Fruit fly (Drosophila melanogaster) whole organism, embryonic: ENCODE results near the gene CG4615.

Experiments
- CG10209 ChIP-seq: fragments of 200-800 bp; sonication (Bioruptor generic); optimal IDR thresholded peaks from 3 replicates; lab custom pipeline; 2017; ENCODE audit warnings: missing biosample characterization, mild to moderate bottlenecking, missing genetic modification characterization, missing genetic modification reagents
- CG11085 ChIP-seq: fragments of 200-800 bp; sonication (Bioruptor generic); IDR thresholded peaks from 2 replicates; pipeline ENCODE4 v1.3.6; 2022; ENCODE audit warnings: missing biosample characterization, missing genetic modification characterization
- CG11696 ChIP-seq: fragments of 200-800 bp; sonication (Bioruptor generic); IDR thresholded peaks from 2 replicates; pipeline ENCODE4 v1.3.6; 2022; ENCODE audit warnings: missing biosample characterization, missing genetic modification characterization
- CG14050 ChIP-seq: fragments of 200-800 bp; sonication (Bioruptor generic); IDR thresholded peaks from 3 replicates; pipeline ENCODE4 v1.3.6; 2022; ENCODE audit warnings: missing biosample characterization, missing genetic modification characterization
- CG14441 ChIP-seq: fragments of 200-800 bp; sonication (Bioruptor generic); IDR thresholded peaks from 2 replicates; pipeline ENCODE4 v1.3.6; 2022; ENCODE audit warnings: missing biosample characterization, missing genetic modification characterization
- CG15011 ChIP-seq: fragments of 200-800 bp; sonication (Bioruptor generic); optimal IDR thresholded peaks from 3 replicates; lab custom pipeline; 2018; ENCODE audit warnings: missing biosample characterization, mild to moderate bottlenecking, missing genetic modification characterization
- CG1529 ChIP-seq: fragments of 200-800 bp; sonication (Bioruptor generic); optimal IDR thresholded peaks from 3 replicates; lab custom pipeline; 2018; ENCODE audit warnings: missing biosample characterization, missing genetic modification characterization
- CG17186 ChIP-seq: fragments of 200-800 bp; sonication (Bioruptor generic); optimal IDR thresholded peaks from 3 replicates; lab custom pipeline; 2017; ENCODE audit warnings: missing biosample characterization, missing genetic modification reagents, missing genetic modification characterization
- CG2889 ChIP-seq: fragments of 200-800 bp; sonication (Bioruptor generic); IDR thresholded peaks from 3 replicates; pipeline ENCODE4 v1.3.6; 2022; ENCODE audit warnings: missing biosample characterization, missing genetic modification characterization
- CG4424 ChIP-seq: fragments of 200-800 bp; sonication (Bioruptor generic); optimal IDR thresholded peaks from 3 replicates; lab custom pipeline; 2016; ENCODE audit warnings: missing biosample characterization, missing genetic modification characterization
- CG6683 ChIP-seq: fragments of 200-800 bp; sonication (Bioruptor generic); optimal IDR thresholded peaks from 2 replicates; lab custom pipeline; 2017; ENCODE audit warnings: missing biosample characterization, mild to moderate bottlenecking, missing genetic modification characterization, missing genetic modification reagents
- CG6813 ChIP-seq: fragments of 200-800 bp; sonication (Bioruptor generic); optimal IDR thresholded peaks from 2 replicates; lab custom pipeline; 2017; ENCODE audit warnings: missing biosample characterization, missing genetic modification characterization, mild to moderate bottlenecking, moderate library complexity, missing genetic modification reagents
- CG8359 ChIP-seq: fragments of 200-800 bp; sonication (Bioruptor generic); optimal IDR thresholded peaks from 2 replicates; lab custom pipeline; 2017; ENCODE audit warnings: missing biosample characterization, mild to moderate bottlenecking, missing genetic modification characterization, borderline replicate concordance
- CG9817 ChIP-seq: fragments of 200-800 bp; sonication (Bioruptor generic); optimal IDR thresholded peaks from 2 replicates; lab custom pipeline; 2018; ENCODE audit warnings: missing biosample characterization, mild to moderate bottlenecking, missing genetic modification characterization, moderate library complexity
- H2.0 ChIP-seq: fragments of 200-800 bp; sonication (Bioruptor generic); IDR thresholded peaks from 2 replicates; pipeline ENCODE4 v1.3.6; 2022; ENCODE audit warnings: missing biosample characterization, missing genetic modification characterization
- HmgZ ChIP-seq: fragments of 200-800 bp; sonication (Bioruptor generic); optimal IDR thresholded peaks from 2 replicates; lab custom pipeline; 2018; ENCODE audit warnings: missing biosample characterization, mild to moderate bottlenecking, missing genetic modification characterization
- Hr3 ChIP-seq: fragments of 200-800 bp; sonication (Bioruptor generic); optimal IDR thresholded peaks from 3 replicates; lab custom pipeline; 2016; ENCODE audit warnings: missing biosample characterization, missing genetic modification characterization
- MBD-R2 ChIP-seq: fragments of 200-800 bp; sonication (Bioruptor generic); IDR thresholded peaks from 2 replicates; pipeline ENCODE4 v1.3.6; 2022; ENCODE audit warnings: missing biosample characterization, missing genetic modification characterization
- Mrtf ChIP-seq: fragments of 200-800 bp; sonication (Bioruptor generic); IDR thresholded peaks from 3 replicates; pipeline ENCODE4 v1.3.6; 2022; ENCODE audit warnings: missing biosample characterization, missing genetic modification characterization
- Neu2 ChIP-seq: fragments of 200-800 bp; sonication (Bioruptor generic); optimal IDR thresholded peaks from 3 replicates; lab custom pipeline; 2016; ENCODE audit warnings: missing biosample characterization, missing genetic modification characterization, borderline replicate concordance
- Rx ChIP-seq: fragments of 200-800 bp; sonication (Bioruptor generic); IDR thresholded peaks from 2 replicates; pipeline ENCODE4 v1.3.6; 2022; ENCODE audit warnings: missing biosample characterization, missing genetic modification characterization
- Spps ChIP-seq: fragments of 200-800 bp; sonication (Bioruptor generic); optimal IDR thresholded peaks from 2 replicates; lab custom pipeline; 2018; ENCODE audit warnings: missing biosample characterization, mild to moderate bottlenecking, missing genetic modification characterization
- Ssrp ChIP-seq: fragments of 200-800 bp; sonication (Bioruptor generic); optimal IDR thresholded peaks from 2 replicates; lab custom pipeline; 2018; ENCODE audit warnings: missing biosample characterization, mild to moderate bottlenecking, missing genetic modification characterization, moderate library complexity
- Tbp ChIP-seq: fragments of >200 bp; optimal IDR thresholded peaks from 2 replicates; lab custom pipeline; 2018; ENCODE audit warnings: missing biosample characterization, missing genetic modification characterization
- Trl ChIP-seq, 3 experiments: fragments of >200 bp in 2 of 3; fragments of 200-800 bp in 1 of 3; sonication (Bioruptor generic) in 1 of 3; optimal IDR thresholded peaks; 2 replicates in 1 of 3; 3 replicates in 2 of 3; lab custom pipeline; 2016 to 2017; ENCODE audit warnings: missing biosample characterization in 1 of 3, missing genetic modification characterization in 1 of 3
- ac ChIP-seq: fragments of 200-800 bp; sonication (Bioruptor generic); optimal IDR thresholded peaks from 3 replicates; lab custom pipeline; 2017; ENCODE audit warnings: missing biosample characterization, mild to moderate bottlenecking, missing genetic modification characterization
- bcd ChIP-seq: fragments of 200-800 bp; sonication (Bioruptor generic); optimal IDR thresholded peaks from 2 replicates; lab custom pipeline; 2017; ENCODE audit warnings: missing biosample characterization, mild to moderate bottlenecking, missing genetic modification characterization
- btn ChIP-seq: fragments of 200-800 bp; sonication (Bioruptor generic); optimal IDR thresholded peaks from 2 replicates; lab custom pipeline; 2016; ENCODE audit warnings: missing biosample characterization, missing genetic modification characterization
- cad ChIP-seq: fragments of >200 bp; optimal IDR thresholded peaks from 2 replicates; lab custom pipeline; 2017; ENCODE audit warnings: missing biosample characterization, missing genetic modification characterization
- cas ChIP-seq: fragments of 200-800 bp; sonication (Bioruptor generic); IDR thresholded peaks from 2 replicates; pipeline ENCODE4 v1.3.6; 2022; ENCODE audit warnings: missing biosample characterization, missing genetic modification characterization
- caup ChIP-seq: fragments of 200-800 bp; sonication (Bioruptor generic); optimal IDR thresholded peaks from 3 replicates; lab custom pipeline; 2017; ENCODE audit warnings: missing biosample characterization, mild to moderate bottlenecking, missing genetic modification characterization, moderate library complexity; ENCODE audit not compliant: severe bottlenecking
- chn ChIP-seq: fragments of 200-800 bp; sonication (Bioruptor generic); optimal IDR thresholded peaks from 2 replicates; lab custom pipeline; 2016; ENCODE audit warnings: missing biosample characterization, missing genetic modification characterization
- corto ChIP-seq: fragments of 200-800 bp; sonication (Bioruptor generic); optimal IDR thresholded peaks from 2 replicates; lab custom pipeline; 2016; ENCODE audit warnings: missing biosample characterization, mild to moderate bottlenecking, missing genetic modification characterization, moderate library complexity
- croc ChIP-seq: fragments of 200-800 bp; sonication (Bioruptor generic); conservative IDR thresholded peaks from 3 replicates; pipeline ENCODE4 v1.3.6; 2022; ENCODE audit warnings: missing biosample characterization, missing genetic modification characterization
- cwo ChIP-seq: fragments of 200-800 bp; sonication (Bioruptor generic); optimal IDR thresholded peaks from 3 replicates; lab custom pipeline; 2017; ENCODE audit warnings: missing biosample characterization, missing genetic modification characterization, mild to moderate bottlenecking, moderate library complexity, missing genetic modification reagents
- fd3F ChIP-seq: fragments of 200-800 bp; sonication (Bioruptor generic); optimal IDR thresholded peaks from 2 replicates; lab custom pipeline; 2018; ENCODE audit warnings: missing biosample characterization, mild to moderate bottlenecking, missing genetic modification characterization, moderate library complexity
- fd96Cb ChIP-seq: fragments of 200-800 bp; sonication (Bioruptor generic); optimal IDR thresholded peaks from 2 replicates; lab custom pipeline; 2018; ENCODE audit warnings: missing biosample characterization, mild to moderate bottlenecking, missing genetic modification characterization, moderate library complexity
- gce ChIP-seq: fragments of 200-800 bp; sonication (Bioruptor generic); IDR thresholded peaks from 3 replicates; pipeline ENCODE4 v1.3.6; 2022; ENCODE audit warnings: missing biosample characterization, missing genetic modification characterization
- gem ChIP-seq: fragments of 200-800 bp; sonication (Bioruptor generic); optimal IDR thresholded peaks from 2 replicates; lab custom pipeline; 2019; ENCODE audit warnings: missing biosample characterization, mild to moderate bottlenecking, missing genetic modification characterization, moderate library complexity
- hth ChIP-seq: fragments of >200 bp; optimal IDR thresholded peaks from 2 replicates; lab custom pipeline; 2017; ENCODE audit warnings: inconsistent platforms
- jigr1 ChIP-seq: fragments of 200-800 bp; sonication (Bioruptor generic); IDR thresholded peaks from 3 replicates; pipeline ENCODE4 v1.3.6; 2022; ENCODE audit warnings: missing biosample characterization, missing genetic modification characterization
- klu ChIP-seq: fragments of 200-800 bp; sonication (Bioruptor generic); IDR thresholded peaks from 2 replicates; pipeline ENCODE4 v1.3.6; 2022; ENCODE audit warnings: missing biosample characterization, missing genetic modification characterization
- lbe ChIP-seq: fragments of 200-800 bp; sonication (Bioruptor generic); optimal IDR thresholded peaks from 2 replicates; lab custom pipeline; 2016; ENCODE audit warnings: missing biosample characterization, mild to moderate bottlenecking, missing genetic modification characterization
- lilli ChIP-seq: fragments of 200-800 bp; sonication (Bioruptor generic); optimal IDR thresholded peaks from 3 replicates; lab custom pipeline; 2016; ENCODE audit warnings: missing biosample characterization, missing genetic modification characterization
- mirr ChIP-seq: fragments of 200-800 bp; sonication (Bioruptor generic); optimal IDR thresholded peaks from 3 replicates; lab custom pipeline; 2018; ENCODE audit warnings: missing biosample characterization, mild to moderate bottlenecking, missing genetic modification characterization
- p53 ChIP-seq: fragments of 200-800 bp; sonication (Bioruptor generic); optimal IDR thresholded peaks from 2 replicates; lab custom pipeline; 2016; ENCODE audit warnings: missing biosample characterization, missing genetic modification characterization
- sima ChIP-seq: fragments of 200-800 bp; sonication (Bioruptor generic); optimal IDR thresholded peaks from 2 replicates; lab custom pipeline; 2016; ENCODE audit warnings: missing biosample characterization, missing genetic modification characterization
- sug ChIP-seq: fragments of 200-800 bp; optimal IDR thresholded peaks from 2 replicates; lab custom pipeline; 2019; ENCODE audit warnings: missing biosample characterization, mild to moderate bottlenecking, missing genetic modification characterization, moderate library complexity
- z ChIP-seq: fragments of 200-800 bp; sonication (Bioruptor generic); IDR thresholded peaks from 3 replicates; pipeline ENCODE4 v1.3.6; 2022; ENCODE audit warnings: missing biosample characterization, missing genetic modification characterization
- zfh2 ChIP-seq: fragments of 200-800 bp; sonication (Bioruptor generic); optimal IDR thresholded peaks from 2 replicates; lab custom pipeline; 2016; ENCODE audit warnings: missing biosample characterization, missing genetic modification characterization

The CG4615 gene

dm6 chrX:7096495-7096995 is 5.6 kb downstream of the CG4615 start (continued):
- TF ChIP-seq CG15011 (peak; percentile 80), hth (lab: Kevin White, UChicago) (no peak), bcd (GFP tag; lab: Kevin White, UChicago) (peak; percentile 79), corto (no peak), lilli (GFP tag; lab: Kevin White, UChicago) (peak; percentile 84), CG14441 (GFP tag; lab: Robert Waterston, UW) (peak; percentile 73), cad (GFP tag; lab: Kevin White, UChicago) (no peak), croc (GFP tag; lab: Robert Waterston, UW) (peak; percentile 61; the same call in 2 of the 3 replicates), btn (GFP tag; lab: Kevin White, UChicago) (peak; percentile 25), CG11696 (GFP tag; lab: Robert Waterston, UW) (peak; percentile 96), klu (GFP tag; lab: Robert Waterston, UW) (peak; percentile 67), ac (GFP tag; lab: Kevin White, UChicago) (peak; percentile 24), sug (tag; lab: Kevin White, UChicago) (peak; percentile 80), Spps (tag; lab: Kevin White, UChicago) (peak; percentile 61), Trl (optimal IDR thresholded peaks at IDR 0.05; lab: Kevin White, UChicago) (no peak), Trl (GFP tag; optimal IDR thresholded peaks at IDR 0.05; lab: Kevin White, UChicago) (peak; percentile 47), chn (GFP tag; lab: Kevin White, UChicago) (peak; percentile 68), p53 (no peak), lbe (GFP tag; lab: Kevin White, UChicago) (no peak), mirr (peak; percentile 82), cwo (peak; percentile 86), sima (GFP tag; lab: Kevin White, UChicago) (no peak), CG6813 (GFP tag; lab: Kevin White, UChicago) (peak; percentile 88), Hr3 (peak; percentile 69), gem (tag; lab: Kevin White, UChicago) (peak; percentile 90), CG8359 (GFP tag; lab: Kevin White, UChicago) (peak; percentile 59), CG1529 (GFP tag; lab: Kevin White, UChicago) (peak; percentile 73), gce (GFP tag; lab: Robert Waterston, UW) (0 out of 3 replicates have a peak, but pooled peaks have one; percentile 27), Neu2 (no peak), HmgZ (tag; lab: Kevin White, UChicago) (peak; percentile 89), z (GFP tag; lab: Robert Waterston, UW) (no peak; the same call in 2 of the 3 replicates), CG11085 (peak; percentile 59; the same call in 1 of the 2 replicates), zfh2 (peak; percentile 69), CG4424 (GFP tag; lab: Kevin White, UChicago) (peak; percentile 53), fd3F (GFP tag; lab: Kevin White, UChicago) (peak; percentile 76), Tbp (GFP tag; lab: Kevin White, UChicago) (no peak), caup (peak; percentile 82), H2.0 (GFP tag; lab: Robert Waterston, UW) (peak; percentile 73), Mrtf (GFP tag; lab: Robert Waterston, UW) (peak; percentile 71; the same call in 2 of the 3 replicates), CG10209 (GFP tag; lab: Kevin White, UChicago) (peak; percentile 84), Rx (GFP tag; lab: Robert Waterston, UW) (peak; percentile 45; the same call in 1 of the 2 replicates), jigr1 (GFP tag; lab: Robert Waterston, UW) (0 out of 3 replicates have a peak, but pooled peaks have one; percentile 39), CG6683 (GFP tag; lab: Kevin White, UChicago) (peak; percentile 77), CG9817 (tag; lab: Kevin White, UChicago) (peak; percentile 83), CG14050 (GFP tag; lab: Robert Waterston, UW) (peak; percentile 59), MBD-R2 (GFP tag; lab: Robert Waterston, UW) (peak; percentile 42; the same call in 1 of the 2 replicates), cas (GFP tag; lab: Robert Waterston, UW) (no peak), CG2889 (GFP tag; lab: Robert Waterston, UW) (peak; percentile 70; the same call in 1 of the 3 replicates), CG17186 (GFP tag; lab: Kevin White, UChicago) (peak; percentile 19), Ssrp (tag; lab: Kevin White, UChicago) (peak; percentile 81), fd96Cb (tag; lab: Kevin White, UChicago) (peak; percentile 81)
